Fruit fly (Drosophila melanogaster) whole organism, embryonic: Measurements from ENCODE around the gene CG5828.

Experiments used
- Antp ChIP-seq: fragments of 200-800 bp; sonication (Bioruptor generic); optimal IDR thresholded peaks from 3 replicates; lab custom pipeline; 2016; ENCODE audit warnings: missing biosample characterization, missing genetic modification characterization
- Atf6 ChIP-seq: fragments of 200-800 bp; sonication (Bioruptor generic); IDR thresholded peaks from 2 replicates; pipeline ENCODE4 v1.3.6; 2022; ENCODE audit warnings: missing biosample characterization, missing genetic modification characterization
- Bgb ChIP-seq: fragments of 200-800 bp; sonication (Bioruptor generic); IDR thresholded peaks from 2 replicates; pipeline ENCODE4 v1.3.6; 2022; ENCODE audit warnings: missing biosample characterization, missing genetic modification characterization; ENCODE audit not compliant: partially characterized antibody
- CG10274 ChIP-seq: fragments of 200-800 bp; sonication (Bioruptor generic); optimal IDR thresholded peaks from 3 replicates; lab custom pipeline; 2017; ENCODE audit warnings: missing biosample characterization, mild to moderate bottlenecking, missing genetic modification characterization
- CG10543 ChIP-seq: fragments of 200-800 bp; sonication (Bioruptor generic); optimal IDR thresholded peaks from 3 replicates; lab custom pipeline; 2017; ENCODE audit warnings: missing biosample characterization, mild to moderate bottlenecking, missing genetic modification characterization, moderate library complexity
- CG11093 ChIP-seq: fragments of 200-800 bp; sonication (Bioruptor generic); IDR thresholded peaks from 3 replicates; pipeline ENCODE4 v1.3.6; 2022; ENCODE audit warnings: missing biosample characterization, missing genetic modification characterization
- CG11504 ChIP-seq: fragments of 200-800 bp; sonication (Bioruptor generic); optimal IDR thresholded peaks from 3 replicates; lab custom pipeline; 2019; ENCODE audit warnings: missing biosample characterization, mild to moderate bottlenecking, missing genetic modification characterization, moderate library complexity
- CG1233 ChIP-seq: fragments of 200-800 bp; sonication (Bioruptor generic); optimal IDR thresholded peaks from 4 replicates; lab custom pipeline; 2018; ENCODE audit warnings: missing biosample characterization, mild to moderate bottlenecking, missing genetic modification characterization
- CG12391 ChIP-seq: fragments of 200-800 bp; sonication (Bioruptor generic); optimal IDR thresholded peaks from 3 replicates; lab custom pipeline; 2018; ENCODE audit warnings: missing biosample characterization, mild to moderate bottlenecking, missing genetic modification characterization, moderate library complexity
- CG13424 ChIP-seq: fragments of 200-800 bp; sonication (Bioruptor generic); optimal IDR thresholded peaks from 2 replicates; lab custom pipeline; 2019; ENCODE audit warnings: missing biosample characterization, mild to moderate bottlenecking, missing genetic modification characterization, moderate library complexity
- CG13775 ChIP-seq: fragments of 200-800 bp; sonication (Bioruptor generic); optimal IDR thresholded peaks from 3 replicates; lab custom pipeline; 2017; ENCODE audit warnings: missing biosample characterization, mild to moderate bottlenecking, missing genetic modification characterization
- CG16779 ChIP-seq: fragments of 200-800 bp; sonication (Bioruptor generic); IDR thresholded peaks from 2 replicates; pipeline ENCODE4 v1.3.6; 2022; ENCODE audit warnings: missing biosample characterization, missing genetic modification characterization
- CG2678 ChIP-seq: fragments of 200-800 bp; sonication (Bioruptor generic); optimal IDR thresholded peaks from 3 replicates; lab custom pipeline; 2019; ENCODE audit warnings: missing biosample characterization, mild to moderate bottlenecking, missing genetic modification characterization, moderate library complexity
- CG30403 ChIP-seq: fragments of 200-800 bp; sonication (Bioruptor generic); optimal IDR thresholded peaks from 3 replicates; lab custom pipeline; 2016; ENCODE audit warnings: missing biosample characterization, missing genetic modification characterization
- CG4328 ChIP-seq: fragments of 200-800 bp; sonication (Bioruptor generic); optimal IDR thresholded peaks from 3 replicates; lab custom pipeline; 2017; ENCODE audit warnings: missing biosample characterization, missing genetic modification reagents, missing genetic modification characterization
- CG4617 ChIP-seq: fragments of 200-800 bp; sonication (Bioruptor generic); optimal IDR thresholded peaks from 3 replicates; lab custom pipeline; 2016; ENCODE audit warnings: missing biosample characterization, missing genetic modification characterization, borderline replicate concordance
- CG6654 ChIP-seq: fragments of 200-800 bp; sonication (Bioruptor generic); optimal IDR thresholded peaks from 2 replicates; lab custom pipeline; 2017; ENCODE audit warnings: missing biosample characterization, mild to moderate bottlenecking, missing genetic modification characterization
- CG6689 ChIP-seq: fragments of 200-800 bp; sonication (Bioruptor generic); IDR thresholded peaks from 2 replicates; pipeline ENCODE4 v1.3.6; 2022; ENCODE audit warnings: missing biosample characterization, missing genetic modification characterization
- CG7271 ChIP-seq: fragments of 200-800 bp; sonication (Bioruptor generic); optimal IDR thresholded peaks from 2 replicates; lab custom pipeline; 2018; ENCODE audit warnings: missing biosample characterization, mild to moderate bottlenecking, missing genetic modification characterization, moderate library complexity
- CG7556 ChIP-seq: fragments of 200-800 bp; sonication (Bioruptor generic); optimal IDR thresholded peaks from 2 replicates; lab custom pipeline; 2017; ENCODE audit warnings: missing biosample characterization, mild to moderate bottlenecking, missing genetic modification characterization
- CG8478 ChIP-seq: fragments of >200 bp; optimal IDR thresholded peaks from 2 replicates; lab custom pipeline; 2018
- CG9609 ChIP-seq: fragments of 200-800 bp; sonication (Bioruptor generic); optimal IDR thresholded peaks from 3 replicates; lab custom pipeline; 2016; ENCODE audit warnings: missing biosample characterization, missing genetic modification characterization
- CG9727 ChIP-seq: fragments of 200-800 bp; sonication (Bioruptor generic); optimal IDR thresholded peaks from 3 replicates; lab custom pipeline; 2017; ENCODE audit warnings: missing biosample characterization, mild to moderate bottlenecking, missing genetic modification characterization
- Drgx ChIP-seq: fragments of 200-800 bp; sonication (Bioruptor generic); IDR thresholded peaks from 2 replicates; pipeline ENCODE4 v1.3.6; 2022; ENCODE audit warnings: missing biosample characterization, missing genetic modification characterization
- Ets65A ChIP-seq: fragments of 200-800 bp; sonication (Bioruptor generic); peaks from one replicate; lab custom pipeline; 2016; ENCODE audit warnings: missing biosample characterization, missing genetic modification characterization
- Gsc ChIP-seq: fragments of 200-800 bp; sonication (Bioruptor generic); IDR thresholded peaks from 2 replicates; pipeline ENCODE4 v1.3.6; 2022; ENCODE audit warnings: missing biosample characterization, missing genetic modification characterization
- Hand ChIP-seq: fragments of 200-800 bp; sonication (Bioruptor generic); optimal IDR thresholded peaks from 2 replicates; lab custom pipeline; 2017; ENCODE audit warnings: mild to moderate bottlenecking, missing biosample characterization, missing genetic modification reagents, missing genetic modification characterization
- Hmx ChIP-seq: fragments of 200-800 bp; sonication (Bioruptor generic); optimal IDR thresholded peaks from 2 replicates; lab custom pipeline; 2016; ENCODE audit warnings: missing biosample characterization, missing genetic modification characterization
- Hr78 ChIP-seq, 2 experiments: fragments of 200-800 bp in 1 of 2; fragments of >200 bp in 1 of 2; sonication (Bioruptor generic) in 1 of 2; optimal IDR thresholded peaks; 2 replicates each; lab custom pipeline; 2017 to 2019; ENCODE audit warnings: missing biosample characterization in 2 of 2, missing genetic modification characterization in 2 of 2, mild to moderate bottlenecking in 1 of 2, moderate library complexity in 1 of 2
- Lpt ChIP-seq: fragments of >200 bp; optimal IDR thresholded peaks from 2 replicates; lab custom pipeline; 2018; ENCODE audit warnings: missing biosample characterization, missing genetic modification characterization
- MESR4 ChIP-seq: fragments of 200-800 bp; sonication (Bioruptor generic); optimal IDR thresholded peaks from 2 replicates; lab custom pipeline; 2018; ENCODE audit warnings: missing biosample characterization, mild to moderate bottlenecking, missing genetic modification characterization, moderate library complexity
- Mes4 ChIP-seq: fragments of 200-800 bp; sonication (Bioruptor generic); optimal IDR thresholded peaks from 2 replicates; lab custom pipeline; 2016; ENCODE audit warnings: missing biosample characterization, missing genetic modification characterization
- NFAT ChIP-seq: fragments of 200-800 bp; sonication (Bioruptor generic); IDR thresholded peaks from 2 replicates; pipeline ENCODE4 v1.3.6; 2022; ENCODE audit warnings: missing biosample characterization, missing genetic modification characterization
- Nf-YA ChIP-seq: fragments of 200-800 bp; sonication (Bioruptor generic); IDR thresholded peaks from 2 replicates; pipeline ENCODE4 v1.3.6; 2022; ENCODE audit warnings: missing biosample characterization, missing genetic modification characterization
- Ptx1 ChIP-seq: fragments of 200-800 bp; sonication (Bioruptor generic); IDR thresholded peaks from 2 replicates; pipeline ENCODE4 v1.3.6; 2022; ENCODE audit warnings: missing biosample characterization, missing genetic modification characterization
- Sox102F ChIP-seq: fragments of 200-800 bp; sonication (Bioruptor generic); optimal IDR thresholded peaks from 2 replicates; lab custom pipeline; 2018; ENCODE audit warnings: missing biosample characterization, mild to moderate bottlenecking, missing genetic modification characterization, moderate library complexity
- YL-1 ChIP-seq: fragments of 200-800 bp; sonication (Bioruptor generic); optimal IDR thresholded peaks from 3 replicates; lab custom pipeline; 2017; ENCODE audit warnings: missing biosample characterization, mild to moderate bottlenecking, missing genetic modification characterization
- abd-A ChIP-seq: fragments of 200-800 bp; sonication (Bioruptor generic); optimal IDR thresholded peaks from 3 replicates; lab custom pipeline; 2019; ENCODE audit warnings: missing biosample characterization, mild to moderate bottlenecking, missing genetic modification characterization, moderate library complexity
- aop ChIP-seq: fragments of 200-800 bp; sonication (Bioruptor generic); IDR thresholded peaks from 2 replicates; pipeline ENCODE4 v1.3.6; 2022; ENCODE audit warnings: missing biosample characterization, missing genetic modification characterization
- ap ChIP-seq: fragments of 200-800 bp; sonication (Bioruptor generic); IDR thresholded peaks from 2 replicates; pipeline ENCODE4 v1.3.6; 2022; ENCODE audit warnings: missing biosample characterization, missing genetic modification characterization
- crol ChIP-seq: fragments of 200-800 bp; sonication (Bioruptor generic); IDR thresholded peaks from 2 replicates; pipeline ENCODE4 v1.3.6; 2022; ENCODE audit warnings: missing biosample characterization, missing genetic modification characterization
- da ChIP-seq: fragments of 200-800 bp; sonication (Bioruptor generic); optimal IDR thresholded peaks from 2 replicates; lab custom pipeline; 2016; ENCODE audit warnings: missing biosample characterization, missing genetic modification characterization
- dpn ChIP-seq, 2 experiments: fragments of 200-800 bp; sonication (Bioruptor generic); optimal IDR thresholded peaks; 3 replicates each; lab custom pipeline; 2016; ENCODE audit warnings: missing biosample characterization in 2 of 2, missing genetic modification characterization in 2 of 2
- ewg ChIP-seq: fragments of 200-800 bp; sonication (Bioruptor generic); optimal IDR thresholded peaks from 3 replicates; lab custom pipeline; 2017; ENCODE audit warnings: mild to moderate bottlenecking, missing biosample characterization, missing genetic modification reagents, missing genetic modification characterization
- fru ChIP-seq: fragments of >200 bp; optimal IDR thresholded peaks from 2 replicates; lab custom pipeline; 2017
- ind ChIP-seq: fragments of 200-800 bp; sonication (Bioruptor generic); optimal IDR thresholded peaks from 3 replicates; lab custom pipeline; 2016; ENCODE audit warnings: missing biosample characterization, missing genetic modification characterization
- inv ChIP-seq: fragments of 200-800 bp; sonication (Bioruptor generic); IDR thresholded peaks from 2 replicates; pipeline ENCODE4 v1.3.6; 2022; ENCODE audit warnings: missing biosample characterization, missing genetic modification characterization; ENCODE audit not compliant: partially characterized antibody
- lab ChIP-seq: fragments of 200-800 bp; sonication (Bioruptor generic); optimal IDR thresholded peaks from 3 replicates; lab custom pipeline; 2017; ENCODE audit warnings: missing biosample characterization, missing genetic modification characterization, mild to moderate bottlenecking, moderate library complexity, missing genetic modification reagents
- luna ChIP-seq: fragments of 200-800 bp; sonication (Bioruptor generic); optimal IDR thresholded peaks from 2 replicates; lab custom pipeline; 2016; ENCODE audit warnings: missing biosample characterization, missing genetic modification characterization
- nmo ChIP-seq: fragments of 200-800 bp; sonication (Bioruptor generic); optimal IDR thresholded peaks from 2 replicates; lab custom pipeline; 2018; ENCODE audit warnings: missing biosample characterization, mild to moderate bottlenecking, missing genetic modification characterization, moderate library complexity
- vfl ChIP-seq: fragments of 200-800 bp; sonication (Bioruptor generic); optimal IDR thresholded peaks from 2 replicates; lab custom pipeline; 2016; ENCODE audit warnings: missing biosample characterization, missing genetic modification characterization

Gene CG5828

dm6 chr2L:5062799-5063404 is 30.9 kb upstream of the CG5828 start (continued):
- TF ChIP-seq Sox102F (GFP tag; lab: Kevin White, UChicago) (no peak), Lpt (GFP tag; lab: Kevin White, UChicago) (no peak), YL-1 (no peak), CG13775 (GFP tag; lab: Kevin White, UChicago) (no peak), Nf-YA (GFP tag; lab: Robert Waterston, UW) (no peak), Hand (GFP tag; lab: Kevin White, UChicago) (no peak), CG4617 (GFP tag; lab: Kevin White, UChicago) (no peak), CG4328 (GFP tag; lab: Kevin White, UChicago) (no peak), Ptx1 (GFP tag; lab: Robert Waterston, UW) (no peak), NFAT (GFP tag; lab: Robert Waterston, UW) (peak; percentile 30; the same call in 1 of the 2 replicates), crol (GFP tag; lab: Robert Waterston, UW) (no peak), CG9727 (GFP tag; lab: Kevin White, UChicago) (no peak), aop (GFP tag; lab: Robert Waterston, UW) (no peak), ap (GFP tag; lab: Robert Waterston, UW) (no peak), Antp (peak; percentile 15), CG30403 (GFP tag; lab: Kevin White, UChicago) (no peak), CG10543 (GFP tag; lab: Kevin White, UChicago) (peak; percentile 20), dpn (GFP tag; optimal IDR thresholded peaks at IDR 0.05; lab: Kevin White, UChicago) (no peak), CG13424 (tag; lab: Kevin White, UChicago) (no peak), CG7556 (no peak), vfl (GFP tag; lab: Kevin White, UChicago) (no peak), da (no peak), abd-A (tag; lab: Kevin White, UChicago) (no peak), CG11093 (GFP tag; lab: Robert Waterston, UW) (no peak), lab (GFP tag; lab: Kevin White, UChicago) (peak; percentile 35), inv (GFP tag; lab: Robert Waterston, UW) (no peak), CG8478 (lab: Kevin White, UChicago) (peak; percentile 55), fru (no peak), ind (GFP tag; lab: Kevin White, UChicago) (no peak), luna (no peak), Mes4 (no peak), Atf6 (GFP tag; lab: Robert Waterston, UW) (no peak), Ets65A (GFP tag; lab: Kevin White, UChicago) (no peak), CG12391 (tag; lab: Kevin White, UChicago) (no peak), CG2678 (no peak), Hr78 (GFP tag; optimal IDR thresholded peaks at IDR 0.05; lab: Kevin White, UChicago) (peak in 1 of 2 experiments; percentile 8), ewg (GFP tag; lab: Kevin White, UChicago) (peak; percentile 96), Hmx (GFP tag; lab: Kevin White, UChicago) (no peak), CG9609 (GFP tag; lab: Kevin White, UChicago) (no peak), Gsc (GFP tag; lab: Robert Waterston, UW) (no peak), CG6654 (no peak), CG6689 (GFP tag; lab: Robert Waterston, UW) (0 out of 2 replicates have a peak, but pooled peaks have one; percentile 23), CG1233 (GFP tag; lab: Kevin White, UChicago) (no peak), CG16779 (GFP tag; lab: Robert Waterston, UW) (peak; percentile 50; the same call in 1 of the 2 replicates), nmo (GFP tag; lab: Kevin White, UChicago) (no peak), Drgx (no peak; the same call in 1 of the 2 replicates), CG10274 (no peak), CG11504 (tag; lab: Kevin White, UChicago) (no peak), CG7271 (tag; lab: Kevin White, UChicago) (no peak), MESR4 (GFP tag; lab: Kevin White, UChicago) (no peak), Bgb (GFP tag; lab: Robert Waterston, UW) (peak; percentile 7; the same call in 1 of the 2 replicates)
